Worm (Caenorhabditis elegans) whole organism, late embryonic: ENCODE results near the gene sri-21.

Experiments
- C08G9.2 ChIP-seq: sonication (generic microtip); optimal IDR thresholded peaks from 2 replicates; lab custom pipeline; 2016; ENCODE audit warnings: mild to moderate bottlenecking, missing genetic modification characterization, moderate library complexity, missing compliant biosample characterization
- C38D4.7 ChIP-seq: fragments of 200-800 bp; sonication (Bioruptor generic); optimal IDR thresholded peaks from 2 replicates; lab custom pipeline; 2018; ENCODE audit warnings: mild to moderate bottlenecking, missing genetic modification characterization, moderate library complexity, missing compliant biosample characterization
- F13H6.1 ChIP-seq: sonication (generic microtip); optimal IDR thresholded peaks from 2 replicates; lab custom pipeline; 2016; ENCODE audit warnings: missing genetic modification characterization, missing compliant biosample characterization
- K02D7.2 ChIP-seq: sonication (generic microtip); optimal IDR thresholded peaks from 2 replicates; lab custom pipeline; 2017; ENCODE audit warnings: mild to moderate bottlenecking, missing genetic modification characterization, missing compliant biosample characterization
- ceh-18 ChIP-seq: sonication (generic microtip); optimal IDR thresholded peaks from 2 replicates; lab custom pipeline; 2016; ENCODE audit warnings: missing genetic modification characterization, missing compliant biosample characterization
- ceh-2 ChIP-seq: sonication (generic microtip); optimal IDR thresholded peaks from 2 replicates; lab custom pipeline; 2016; ENCODE audit warnings: missing genotype, missing genetic modification characterization, missing compliant biosample characterization
- ceh-22 ChIP-seq: sonication (generic microtip); optimal IDR thresholded peaks from 2 replicates; lab custom pipeline; 2017; ENCODE audit warnings: missing biosample characterization, missing genetic modification characterization
- ceh-24 ChIP-seq: sonication (generic microtip); optimal IDR thresholded peaks from 2 replicates; lab custom pipeline; 2016; ENCODE audit warnings: mild to moderate bottlenecking, missing genetic modification characterization, missing compliant biosample characterization
- ceh-31 ChIP-seq: sonication (generic microtip); optimal IDR thresholded peaks from 2 replicates; lab custom pipeline; 2016; ENCODE audit warnings: missing genetic modification characterization, missing compliant biosample characterization
- ceh-34 ChIP-seq: sonication (generic microtip); optimal IDR thresholded peaks from 2 replicates; lab custom pipeline; 2016; ENCODE audit warnings: mild to moderate bottlenecking, missing genetic modification characterization, missing compliant biosample characterization
- ceh-45 ChIP-seq: fragments of 200-800 bp; sonication (Bioruptor generic); IDR thresholded peaks from 2 replicates; pipeline ENCODE4 v1.3.6; 2022; ENCODE audit warnings: missing genetic modification reagents, missing genetic modification characterization, missing compliant biosample characterization
- ceh-48 ChIP-seq: sonication (generic microtip); optimal IDR thresholded peaks from 2 replicates; lab custom pipeline; 2016; ENCODE audit warnings: missing genetic modification characterization, inconsistent platforms, missing compliant biosample characterization
- ceh-6 ChIP-seq: fragments of 200-800 bp; sonication (Bioruptor generic); optimal IDR thresholded peaks from 2 replicates; lab custom pipeline; 2018; ENCODE audit warnings: mild to moderate bottlenecking, missing genetic modification characterization, missing compliant biosample characterization
- ceh-9 ChIP-seq: sonication (generic microtip); optimal IDR thresholded peaks from 2 replicates; lab custom pipeline; 2016; ENCODE audit warnings: mild to moderate bottlenecking, missing genetic modification characterization, inconsistent platforms, missing compliant biosample characterization
- dve-1 ChIP-seq: sonication (generic microtip); optimal IDR thresholded peaks from 2 replicates; lab custom pipeline; 2017; ENCODE audit warnings: antibody characterized with exemption, mild to moderate bottlenecking, missing genetic modification characterization, missing compliant biosample characterization
- elt-4 ChIP-seq: sonication (generic microtip); optimal IDR thresholded peaks from 2 replicates; lab custom pipeline; 2016; ENCODE audit warnings: missing genetic modification characterization, missing compliant biosample characterization
- eyg-1 ChIP-seq: sonication (generic microtip); optimal IDR thresholded peaks from 2 replicates; lab custom pipeline; 2016; ENCODE audit warnings: missing genotype, missing genetic modification characterization, missing compliant biosample characterization
- fkh-6 ChIP-seq: sonication (generic microtip); optimal IDR thresholded peaks from 2 replicates; lab custom pipeline; 2016; ENCODE audit warnings: missing genetic modification characterization, missing compliant biosample characterization
- hlh-15 ChIP-seq: sonication (generic microtip); optimal IDR thresholded peaks from 2 replicates; lab custom pipeline; 2016; ENCODE audit warnings: missing genetic modification characterization, missing compliant biosample characterization
- hlh-30 ChIP-seq: sonication (generic microtip); optimal IDR thresholded peaks from 2 replicates; lab custom pipeline; 2017; ENCODE audit warnings: antibody characterized with exemption, missing genetic modification characterization, missing compliant biosample characterization; ENCODE audit not compliant: insufficient read depth
- hlh-6 ChIP-seq: sonication (generic microtip); optimal IDR thresholded peaks from 2 replicates; lab custom pipeline; 2016; ENCODE audit warnings: missing genotype, missing genetic modification characterization, missing compliant biosample characterization
- lin-11 ChIP-seq: fragments of 200-800 bp; sonication (Bioruptor generic); optimal IDR thresholded peaks from 2 replicates; lab custom pipeline; 2018; ENCODE audit warnings: mild to moderate bottlenecking, missing genetic modification characterization, missing compliant biosample characterization
- madf-2 ChIP-seq: sonication (generic microtip); optimal IDR thresholded peaks from 2 replicates; lab custom pipeline; 2017; ENCODE audit warnings: missing genetic modification characterization, missing compliant biosample characterization
- mec-3 ChIP-seq: sonication (generic microtip); optimal IDR thresholded peaks from 2 replicates; lab custom pipeline; 2016; ENCODE audit warnings: borderline replicate concordance, missing genetic modification characterization, missing compliant biosample characterization
- nfya-1 ChIP-seq: sonication (generic microtip); optimal IDR thresholded peaks from 2 replicates; lab custom pipeline; 2017; ENCODE audit warnings: missing genetic modification characterization, mild to moderate bottlenecking, missing compliant biosample characterization, antibody characterized with exemption, moderate library complexity
- nhr-11 ChIP-seq: fragments of 150-350 bp; optimal IDR thresholded peaks from 2 replicates; lab custom pipeline; 2014; ENCODE audit warnings: missing biosample characterization, missing genetic modification characterization
- nhr-232 ChIP-seq: sonication (generic microtip); optimal IDR thresholded peaks from 2 replicates; lab custom pipeline; 2016; ENCODE audit warnings: missing genetic modification characterization, missing compliant biosample characterization
- npax-4 ChIP-seq: sonication (generic microtip); optimal IDR thresholded peaks from 2 replicates; lab custom pipeline; 2016; ENCODE audit warnings: missing genetic modification characterization, missing compliant biosample characterization
- pag-3 ChIP-seq: sonication (generic microtip); optimal IDR thresholded peaks from 2 replicates; lab custom pipeline; 2016; ENCODE audit warnings: missing compliant biosample characterization, missing genetic modification characterization, borderline replicate concordance
- pat-9 ChIP-seq: fragments of 200-800 bp; sonication (Bioruptor generic); optimal IDR thresholded peaks from 2 replicates; lab custom pipeline; 2018; ENCODE audit warnings: mild to moderate bottlenecking, missing genetic modification characterization, moderate library complexity, missing compliant biosample characterization
- pax-1 ChIP-seq: fragments of 150-350 bp; optimal IDR thresholded peaks from 2 replicates; lab custom pipeline; 2014; ENCODE audit warnings: missing biosample characterization, missing genetic modification characterization
- pha-4 ChIP-seq: fragments of 150-350 bp; optimal IDR thresholded peaks from 2 replicates; lab custom pipeline; 2018; ENCODE audit warnings: missing biosample characterization, missing genetic modification reagents, missing genetic modification characterization
- sox-2 ChIP-seq: fragments of 200-800 bp; sonication (Bioruptor generic); IDR thresholded peaks from 2 replicates; pipeline ENCODE4 v1.3.6; 2022; ENCODE audit warnings: missing genetic modification reagents, missing genetic modification characterization, missing compliant biosample characterization
- sox-4 ChIP-seq: sonication (generic microtip); optimal IDR thresholded peaks from 2 replicates; lab custom pipeline; 2017; ENCODE audit warnings: mild to moderate bottlenecking, missing genetic modification characterization, inconsistent platforms, missing compliant biosample characterization
- syd-9 ChIP-seq: sonication (generic microtip); optimal IDR thresholded peaks from 2 replicates; lab custom pipeline; 2016; ENCODE audit warnings: mild to moderate bottlenecking, missing genetic modification characterization, moderate library complexity, missing compliant biosample characterization
- unc-42 ChIP-seq: sonication (generic microtip); optimal IDR thresholded peaks from 2 replicates; lab custom pipeline; 2016; ENCODE audit warnings: missing genotype, missing genetic modification characterization, missing compliant biosample characterization
- unc-55 ChIP-seq: sonication (generic microtip); optimal IDR thresholded peaks from 2 replicates; lab custom pipeline; 2017; ENCODE audit warnings: missing biosample characterization, missing genetic modification reagents, missing genetic modification characterization
- unc-86 ChIP-seq: sonication (generic microtip); optimal IDR thresholded peaks from 2 replicates; lab custom pipeline; 2016; ENCODE audit warnings: missing genetic modification characterization, missing compliant biosample characterization
- ztf-16 ChIP-seq: sonication (generic microtip); optimal IDR thresholded peaks from 2 replicates; lab custom pipeline; 2017; ENCODE audit warnings: missing genetic modification characterization, missing compliant biosample characterization

Gene sri-21

DNA sequence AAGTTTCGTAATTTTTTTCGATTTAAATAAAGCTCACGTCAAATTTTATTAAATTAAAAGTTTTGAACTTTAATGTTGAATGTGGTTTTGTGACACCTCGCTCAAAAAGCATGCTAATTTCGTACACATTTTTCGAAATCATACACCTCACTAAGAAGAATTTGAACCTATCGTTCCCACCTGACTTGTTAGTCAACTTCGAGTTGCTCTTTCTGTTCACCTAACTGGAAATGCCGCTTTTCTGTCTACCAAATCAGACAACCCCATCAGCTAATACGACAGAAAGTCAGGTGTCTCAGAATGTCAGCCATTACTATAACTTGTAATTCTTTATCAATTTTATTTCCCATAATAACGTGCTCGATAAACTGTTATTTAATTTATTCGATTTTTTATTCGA lies 19.2 kb upstream of the sri-21 start, which contains the start of gene srbc-66:
srbc-66 (plus strand) TSS at position 301 of the 400 bp plus-strand sequence.
- TF ChIP-seq F13H6.1 (tag; lab: Kevin White, UChicago) (no peak), ceh-22 (tag; lab: Kevin White, UChicago) (no peak), unc-55 (GFP tag; lab: Kevin White, UChicago) (no peak), ceh-24 (no peak), ceh-34 (no peak), fkh-6 (tag; lab: Kevin White, UChicago) (no peak), C38D4.7 (GFP tag; lab: Kevin White, UChicago) (no peak), hlh-15 (tag; lab: Kevin White, UChicago) (no peak), ceh-2 (tag; lab: Kevin White, UChicago) (no peak), ceh-48 (tag; lab: Kevin White, UChicago) (no peak), lin-11 (no peak), unc-86 (tag; lab: Kevin White, UChicago) (no peak), nhr-11 (tag; lab: Kevin White, UChicago) (no peak), madf-2 (tag; lab: Kevin White, UChicago) (no peak), ztf-16 (tag; lab: Kevin White, UChicago) (no peak), hlh-30 (tag; lab: Kevin White, UChicago) (no peak), ceh-45 (GFP tag; lab: Robert Waterston, UW) (no peak), pag-3 (tag; lab: Kevin White, UChicago) (no peak), ceh-6 (GFP tag; lab: Kevin White, UChicago) (no peak), elt-4 (no peak)

DNA sequence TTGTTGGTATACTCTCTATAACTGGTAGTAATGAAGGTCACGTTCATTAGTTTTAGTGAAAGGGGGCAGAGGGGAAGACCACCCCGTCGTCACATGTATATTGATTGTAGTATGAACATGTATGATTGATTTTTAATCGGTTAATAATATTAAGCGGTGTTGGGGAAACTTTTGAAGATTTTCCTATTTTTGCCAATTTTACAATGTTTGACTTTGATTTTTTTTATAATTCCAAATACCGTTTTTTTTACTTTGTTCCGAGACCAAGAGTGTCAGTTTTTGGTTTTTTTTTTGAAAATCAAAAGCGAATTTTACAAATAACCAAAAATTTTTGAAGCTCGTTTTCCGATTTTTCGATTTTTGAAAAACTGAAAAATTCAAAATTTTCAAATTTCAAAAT lies 14.4 kb upstream of the sri-21 start, which contains the start of gene nhr-221:
nhr-221 (minus strand) TSS at position 101 of the 400 bp plus-strand sequence.
- no peak for TF ChIP-seq madf-2 (tag; lab: Kevin White, UChicago)
- TF ChIP-seq ceh-48 (tag; lab: Kevin White, UChicago), result no peak
- TF ChIP-seq dve-1, result no peak
- no peak for TF ChIP-seq sox-2 (GFP tag; lab: Robert Waterston, UW)
- TF ChIP-seq ceh-22 (tag; lab: Kevin White, UChicago), result no peak
- TF ChIP-seq F13H6.1 (tag; lab: Kevin White, UChicago), result no peak
- no peak for TF ChIP-seq eyg-1 (tag; lab: Kevin White, UChicago)
- no peak for TF ChIP-seq unc-86 (tag; lab: Kevin White, UChicago)
- TF ChIP-seq pat-9 (tag; lab: Kevin White, UChicago), result no peak
- no peak for TF ChIP-seq K02D7.2 (tag; lab: Kevin White, UChicago)
- TF ChIP-seq pax-1 (tag; lab: Kevin White, UChicago), result no peak
- TF ChIP-seq syd-9 (tag; lab: Kevin White, UChicago), result no peak
- TF ChIP-seq hlh-6 (tag; lab: Kevin White, UChicago), result no peak
- TF ChIP-seq sox-4 (tag; lab: Kevin White, UChicago), result no peak
- TF ChIP-seq ceh-2 (tag; lab: Kevin White, UChicago), result no peak
- no peak for TF ChIP-seq ceh-9
- no peak for TF ChIP-seq ceh-31 (tag; lab: Kevin White, UChicago)
- TF ChIP-seq mec-3 (tag; lab: Kevin White, UChicago), result no peak
- TF ChIP-seq unc-42 (tag; lab: Kevin White, UChicago), result no peak

DNA sequence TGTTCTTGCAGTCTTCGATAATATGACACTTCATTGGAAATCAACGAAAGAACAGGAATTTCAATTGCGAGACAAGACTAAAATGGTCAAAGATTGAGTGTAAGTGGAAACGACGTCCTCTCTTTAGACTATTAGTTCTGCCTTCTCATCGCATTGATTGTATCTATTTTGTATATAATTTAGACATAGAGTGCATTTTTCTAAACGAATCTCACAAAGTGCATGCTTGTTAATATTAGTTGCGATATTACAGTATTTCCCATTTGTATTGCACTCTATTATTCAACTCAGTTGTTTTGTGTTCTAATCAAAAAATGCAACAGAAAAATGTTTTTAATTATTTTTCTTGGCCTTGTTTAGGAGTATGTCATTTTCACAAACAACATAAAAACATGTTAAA lies 11.3 kb upstream of the sri-21 start, which contains the start of gene nhr-93:
nhr-93 (minus strand) TSS at position 101 of the 400 bp plus-strand sequence.
- no peak for TF ChIP-seq pha-4
- no peak for TF ChIP-seq unc-55 (GFP tag; lab: Kevin White, UChicago)
- no peak for TF ChIP-seq ztf-16 (tag; lab: Kevin White, UChicago)
- no peak for TF ChIP-seq nhr-232 (tag; lab: Kevin White, UChicago)
- no peak for TF ChIP-seq nhr-11 (tag; lab: Kevin White, UChicago)
- no peak for TF ChIP-seq C38D4.7 (GFP tag; lab: Kevin White, UChicago)
- no peak for TF ChIP-seq ceh-18 (tag; lab: Kevin White, UChicago)
- TF ChIP-seq npax-4 (tag; lab: Kevin White, UChicago), result no peak
- no peak for TF ChIP-seq nfya-1 (tag; lab: Kevin White, UChicago)
- no peak for TF ChIP-seq C08G9.2 (tag; lab: Kevin White, UChicago)
- TF ChIP-seq hlh-6 (tag; lab: Kevin White, UChicago), result no peak
